Fruit fly (Drosophila melanogaster) whole organism, wandering third instar larva: ENCODE measurements around the gene Sfp24Bc.

Experiments
- CG32264 ChIP-seq: fragments of 200-800 bp; sonication (Bioruptor generic); optimal IDR thresholded peaks from 2 replicates; lab custom pipeline; 2016; ENCODE audit warnings: missing biosample characterization, missing genetic modification characterization
- Dfd ChIP-seq: fragments of >200 bp; optimal IDR thresholded peaks from 2 replicates; lab custom pipeline; 2017; ENCODE audit warnings: missing biosample characterization, missing genetic modification characterization
- HLH106 ChIP-seq: fragments of 200-800 bp; optimal IDR thresholded peaks from 3 replicates; lab custom pipeline; 2019; ENCODE audit warnings: missing biosample characterization, mild to moderate bottlenecking, missing genetic modification characterization, moderate library complexity
- Hr78 ChIP-seq: fragments of >200 bp; optimal IDR thresholded peaks from 2 replicates; lab custom pipeline; 2017; ENCODE audit warnings: missing biosample characterization, missing genetic modification characterization
- Myc ChIP-seq: fragments of >200 bp; optimal IDR thresholded peaks from 2 replicates; lab custom pipeline; 2017
- N ChIP-seq: fragments of >200 bp; optimal IDR thresholded peaks from 2 replicates; lab custom pipeline; 2018; ENCODE audit warnings: missing biosample characterization, missing external identifiers, missing genetic modification characterization
- OdsH ChIP-seq: fragments of 200-800 bp; sonication (Bioruptor generic); optimal IDR thresholded peaks from 2 replicates; lab custom pipeline; 2016; ENCODE audit warnings: missing biosample characterization, mild to moderate bottlenecking, missing genetic modification characterization
- Rel ChIP-seq, 2 experiments: fragments of 200-800 bp; sonication (Bioruptor generic) in 1 of 2; optimal IDR thresholded peaks; 2 replicates in 1 of 2; 3 replicates in 1 of 2; lab custom pipeline; 2016 to 2019; ENCODE audit warnings: mild to moderate bottlenecking in 2 of 2, missing biosample characterization in 2 of 2, missing genetic modification characterization in 2 of 2, moderate library complexity in 1 of 2
- dl ChIP-seq, 2 experiments: fragments of 175-275, 200-275 bp in 1 of 2; fragments of 200-275 bp in 1 of 2; sonication (Bioruptor generic); optimal IDR thresholded peaks; lab custom pipeline; 2018; ENCODE audit warnings: mild to moderate bottlenecking in 2 of 2, missing biosample characterization in 2 of 2, missing genetic modification characterization in 2 of 2, moderate library complexity in 2 of 2; ENCODE audit not compliant: partially characterized antibody in 2 of 2, insufficient read depth in 1 of 2
- dmrt93B ChIP-seq: fragments of 200-800 bp; sonication (Bioruptor generic); optimal IDR thresholded peaks from 2 replicates; lab custom pipeline; 2018; ENCODE audit warnings: missing biosample characterization, mild to moderate bottlenecking, missing genetic modification characterization
- h ChIP-seq: fragments of 200-800 bp; sonication (Bioruptor generic); optimal IDR thresholded peaks from 3 replicates; lab custom pipeline; 2016; ENCODE audit warnings: missing biosample characterization, mild to moderate bottlenecking, missing genetic modification characterization
- lola ChIP-seq: fragments of >200 bp; optimal IDR thresholded peaks from 2 replicates; lab custom pipeline; 2017; ENCODE audit warnings: missing biosample characterization, missing genetic modification characterization
- psq ChIP-seq: fragments of 200-800 bp; sonication (Bioruptor generic); optimal IDR thresholded peaks from 3 replicates; lab custom pipeline; 2017; ENCODE audit warnings: missing biosample characterization, mild to moderate bottlenecking, missing genetic modification characterization, moderate library complexity
- usp ChIP-seq: fragments of >200 bp; optimal IDR thresholded peaks from 2 replicates; lab custom pipeline; 2017; ENCODE audit warnings: missing biosample characterization, missing genetic modification characterization

- TF ChIP-seq N (GFP tag; lab: Kevin White, UChicago) (no peak), OdsH (GFP tag; lab: Kevin White, UChicago) (no peak), dmrt93B (GFP tag; lab: Kevin White, UChicago) (no peak), Dfd (GFP tag; lab: Kevin White, UChicago) (no peak), CG32264 (GFP tag; lab: Kevin White, UChicago) (no peak), psq (GFP tag; lab: Kevin White, UChicago) (no peak), Rel (GFP tag; optimal IDR thresholded peaks at IDR 0.05; lab: Kevin White, UChicago) (no peak), Rel (tag; optimal IDR thresholded peaks at IDR 0.05; lab: Kevin White, UChicago) (peak; percentile 81), HLH106 (tag; lab: Kevin White, UChicago) (no peak), usp (GFP tag; lab: Kevin White, UChicago) (no peak), h (GFP tag; lab: Kevin White, UChicago) (no peak), Hr78 (GFP tag; lab: Kevin White, UChicago) (no peak), dl (GFP tag; optimal IDR thresholded peaks at IDR 0.05; lab: Kevin White, UChicago; ENCODE audit: insufficient read depth in 1 of 2, partially characterized antibody in 2 of 2) (no peak), Myc (lab: Kevin White, UChicago) (no peak), lola (GFP tag; lab: Kevin White, UChicago) (no peak)
Observed at dm6 chr2L:3642148-3642920, 28.0 kb downstream of the Sfp24Bc start.
